Fruit fly (Drosophila melanogaster): ENCODE results near the gene Zif.

DNA sequence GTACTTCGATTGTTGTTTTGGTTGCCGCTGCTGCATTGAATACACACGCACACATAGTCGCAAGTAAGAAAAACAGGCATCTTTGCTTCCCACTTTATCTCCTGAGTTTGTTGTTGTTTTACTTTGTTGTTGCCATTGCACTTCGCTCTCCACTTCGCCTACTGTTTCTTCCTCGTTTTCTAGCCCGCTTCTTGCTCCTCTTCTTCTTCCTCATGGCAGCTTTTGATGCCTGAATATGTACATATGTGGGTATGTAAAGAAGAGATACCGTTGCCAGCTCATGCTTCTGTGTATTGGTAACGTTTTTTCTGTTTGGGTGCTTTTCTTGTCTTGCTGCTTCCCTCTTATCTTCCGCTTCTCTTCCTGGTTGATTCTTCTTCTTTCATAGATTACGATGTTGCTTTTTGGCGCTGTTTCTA lies 47.7 kb upstream of the Zif start:
- TF ChIP-seq Dll (optimal IDR thresholded peaks at IDR 0.05) (no peak), psq (optimal IDR thresholded peaks at IDR 0.05) (no peak)
